Worm (Caenorhabditis elegans) whole organism, late embryonic: ENCODE measurements around the gene F31F4.11.

ENCODE experiments used
- C08G9.2 ChIP-seq: sonication (generic microtip); optimal IDR thresholded peaks from 2 replicates; lab custom pipeline; 2016; ENCODE audit warnings: mild to moderate bottlenecking, missing genetic modification characterization, moderate library complexity, missing compliant biosample characterization
- T23F11.4 ChIP-seq: fragments of 200-800 bp; sonication (Bioruptor generic); optimal IDR thresholded peaks from 2 replicates; lab custom pipeline; 2018; ENCODE audit warnings: mild to moderate bottlenecking, missing genetic modification characterization, missing compliant biosample characterization
- Y22D7AL.16 ChIP-seq: sonication (generic microtip); optimal IDR thresholded peaks from 2 replicates; lab custom pipeline; 2016; ENCODE audit warnings: missing genetic modification characterization, missing compliant biosample characterization
- ama-1 ChIP-seq: fragments of 150-350 bp; optimal IDR thresholded peaks from 2 replicates; lab custom pipeline; 2014
- ceh-14 ChIP-seq: sonication (generic microtip); optimal IDR thresholded peaks from 2 replicates; lab custom pipeline; 2016; ENCODE audit warnings: missing genotype, missing genetic modification characterization, missing compliant biosample characterization
- ceh-19 ChIP-seq: fragments of 200-800 bp; sonication (Bioruptor generic); optimal IDR thresholded peaks from 2 replicates; lab custom pipeline; 2018; ENCODE audit warnings: mild to moderate bottlenecking, missing genetic modification characterization, missing compliant biosample characterization
- ceh-22 ChIP-seq: sonication (generic microtip); optimal IDR thresholded peaks from 2 replicates; lab custom pipeline; 2017; ENCODE audit warnings: missing biosample characterization, missing genetic modification characterization
- ceh-30 ChIP-seq: fragments of 150-350 bp; optimal IDR thresholded peaks from 2 replicates; lab custom pipeline; 2014; ENCODE audit warnings: missing biosample characterization, missing genetic modification characterization
- ceh-31 ChIP-seq: sonication (generic microtip); optimal IDR thresholded peaks from 2 replicates; lab custom pipeline; 2016; ENCODE audit warnings: missing genetic modification characterization, missing compliant biosample characterization
- ceh-45 ChIP-seq: fragments of 200-800 bp; sonication (Bioruptor generic); IDR thresholded peaks from 2 replicates; pipeline ENCODE4 v1.3.6; 2022; ENCODE audit warnings: missing genetic modification reagents, missing genetic modification characterization, missing compliant biosample characterization
- ceh-48 ChIP-seq: sonication (generic microtip); optimal IDR thresholded peaks from 2 replicates; lab custom pipeline; 2016; ENCODE audit warnings: missing genetic modification characterization, inconsistent platforms, missing compliant biosample characterization
- ceh-6 ChIP-seq: fragments of 200-800 bp; sonication (Bioruptor generic); optimal IDR thresholded peaks from 2 replicates; lab custom pipeline; 2018; ENCODE audit warnings: mild to moderate bottlenecking, missing genetic modification characterization, missing compliant biosample characterization
- dve-1 ChIP-seq: sonication (generic microtip); optimal IDR thresholded peaks from 2 replicates; lab custom pipeline; 2017; ENCODE audit warnings: antibody characterized with exemption, mild to moderate bottlenecking, missing genetic modification characterization, missing compliant biosample characterization
- elt-2 ChIP-seq: sonication (generic microtip); optimal IDR thresholded peaks from 2 replicates; lab custom pipeline; 2016; ENCODE audit warnings: missing genetic modification reagents, missing genetic modification characterization, missing compliant biosample characterization
- ets-4 ChIP-seq: sonication (generic microtip); optimal IDR thresholded peaks from 2 replicates; lab custom pipeline; 2016; ENCODE audit warnings: missing genetic modification characterization, missing compliant biosample characterization
- eyg-1 ChIP-seq: sonication (generic microtip); optimal IDR thresholded peaks from 2 replicates; lab custom pipeline; 2016; ENCODE audit warnings: missing genotype, missing genetic modification characterization, missing compliant biosample characterization
- fax-1 ChIP-seq: sonication (generic microtip); optimal IDR thresholded peaks from 2 replicates; lab custom pipeline; 2016; ENCODE audit warnings: missing genotype, missing genetic modification characterization, missing compliant biosample characterization
- fkh-10 ChIP-seq: fragments of 150-350 bp; optimal IDR thresholded peaks from 2 replicates; lab custom pipeline; 2014; ENCODE audit warnings: missing biosample characterization, missing genetic modification reagents, missing genetic modification characterization
- hlh-13 ChIP-seq: fragments of 200-800 bp; sonication (Bioruptor generic); optimal IDR thresholded peaks from 2 replicates; lab custom pipeline; 2018; ENCODE audit warnings: mild to moderate bottlenecking, missing genetic modification characterization, missing compliant biosample characterization
- hlh-15 ChIP-seq: sonication (generic microtip); optimal IDR thresholded peaks from 2 replicates; lab custom pipeline; 2016; ENCODE audit warnings: missing genetic modification characterization, missing compliant biosample characterization
- hlh-30 ChIP-seq: sonication (generic microtip); optimal IDR thresholded peaks from 2 replicates; lab custom pipeline; 2017; ENCODE audit warnings: antibody characterized with exemption, missing genetic modification characterization, missing compliant biosample characterization; ENCODE audit not compliant: insufficient read depth
- hlh-6 ChIP-seq: sonication (generic microtip); optimal IDR thresholded peaks from 2 replicates; lab custom pipeline; 2016; ENCODE audit warnings: missing genotype, missing genetic modification characterization, missing compliant biosample characterization
- lin-11 ChIP-seq: fragments of 200-800 bp; sonication (Bioruptor generic); optimal IDR thresholded peaks from 2 replicates; lab custom pipeline; 2018; ENCODE audit warnings: mild to moderate bottlenecking, missing genetic modification characterization, missing compliant biosample characterization
- madf-2 ChIP-seq: sonication (generic microtip); optimal IDR thresholded peaks from 2 replicates; lab custom pipeline; 2017; ENCODE audit warnings: missing genetic modification characterization, missing compliant biosample characterization
- nfya-1 ChIP-seq: sonication (generic microtip); optimal IDR thresholded peaks from 2 replicates; lab custom pipeline; 2017; ENCODE audit warnings: missing genetic modification characterization, mild to moderate bottlenecking, missing compliant biosample characterization, antibody characterized with exemption, moderate library complexity
- nhr-11 ChIP-seq: fragments of 150-350 bp; optimal IDR thresholded peaks from 2 replicates; lab custom pipeline; 2014; ENCODE audit warnings: missing biosample characterization, missing genetic modification characterization
- nhr-232 ChIP-seq: sonication (generic microtip); optimal IDR thresholded peaks from 2 replicates; lab custom pipeline; 2016; ENCODE audit warnings: missing genetic modification characterization, missing compliant biosample characterization
- pag-3 ChIP-seq: sonication (generic microtip); optimal IDR thresholded peaks from 2 replicates; lab custom pipeline; 2016; ENCODE audit warnings: missing compliant biosample characterization, missing genetic modification characterization, borderline replicate concordance
- pat-9 ChIP-seq: fragments of 200-800 bp; sonication (Bioruptor generic); optimal IDR thresholded peaks from 2 replicates; lab custom pipeline; 2018; ENCODE audit warnings: mild to moderate bottlenecking, missing genetic modification characterization, moderate library complexity, missing compliant biosample characterization
- pha-2 ChIP-seq: sonication (generic microtip); optimal IDR thresholded peaks from 2 replicates; lab custom pipeline; 2017; ENCODE audit warnings: mild to moderate bottlenecking, missing genetic modification characterization, missing compliant biosample characterization
- pqm-1 ChIP-seq: sonication (generic microtip); optimal IDR thresholded peaks from 2 replicates; lab custom pipeline; 2016; ENCODE audit warnings: missing genetic modification characterization, missing compliant biosample characterization
- sox-2 ChIP-seq: fragments of 200-800 bp; sonication (Bioruptor generic); IDR thresholded peaks from 2 replicates; pipeline ENCODE4 v1.3.6; 2022; ENCODE audit warnings: missing genetic modification reagents, missing genetic modification characterization, missing compliant biosample characterization
- tbx-7 ChIP-seq: sonication (generic microtip); optimal IDR thresholded peaks from 2 replicates; lab custom pipeline; 2016; ENCODE audit warnings: missing genotype, missing genetic modification characterization, missing compliant biosample characterization
- unc-86 ChIP-seq: sonication (generic microtip); optimal IDR thresholded peaks from 2 replicates; lab custom pipeline; 2016; ENCODE audit warnings: missing genetic modification characterization, missing compliant biosample characterization
- zip-5 ChIP-seq: sonication (generic microtip); optimal IDR thresholded peaks from 2 replicates; lab custom pipeline; 2016; ENCODE audit warnings: missing genetic modification characterization, missing compliant biosample characterization
- ztf-16 ChIP-seq: sonication (generic microtip); optimal IDR thresholded peaks from 2 replicates; lab custom pipeline; 2017; ENCODE audit warnings: missing genetic modification characterization, missing compliant biosample characterization

The F31F4.11 gene

ce11 chrV:706918-707317 is 42.7 kb upstream of the F31F4.11 start, which contains the start of gene srbc-38:
Gene srbc-38, plus strand, starts transcription at chrV:707218.
- TF ChIP-seq fax-1 (tag; lab: Kevin White, UChicago) (no peak), hlh-6 (no peak), Y22D7AL.16 (tag; lab: Kevin White, UChicago) (no peak), fkh-10 (GFP tag; lab: Kevin White, UChicago) (no peak), eyg-1 (tag; lab: Kevin White, UChicago) (no peak), ceh-30 (no peak), tbx-7 (tag; lab: Kevin White, UChicago) (no peak), dve-1 (tag; lab: Kevin White, UChicago) (no peak), nhr-11 (tag; lab: Kevin White, UChicago) (no peak), T23F11.4 (GFP tag; lab: Kevin White, UChicago) (no peak), sox-2 (GFP tag; lab: Robert Waterston, UW) (no peak), ceh-14 (tag; lab: Kevin White, UChicago) (no peak)

DNA sequence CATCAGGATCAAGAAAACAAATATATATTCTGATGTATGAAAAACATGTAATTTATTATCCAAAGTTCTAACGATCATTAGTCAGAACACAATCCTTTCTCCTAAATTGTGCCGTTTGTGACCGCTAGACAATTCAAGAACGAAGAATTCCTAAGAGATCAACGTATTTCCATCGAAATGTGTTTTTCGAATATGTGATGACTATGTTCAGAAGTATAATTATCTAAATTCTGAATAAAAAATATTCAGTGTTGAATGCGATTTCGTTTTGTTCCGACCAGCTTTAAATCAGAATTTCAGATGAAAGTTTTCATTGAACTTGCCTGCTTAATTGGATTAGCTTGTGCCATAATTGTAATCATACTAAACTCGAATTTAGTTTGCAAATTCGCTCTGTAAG is 38.0 kb upstream of the F31F4.11 start, which contains the start of gene srbc-37:
TSS of gene srbc-37 (plus strand) at position 301 of the 400 bp plus-strand sequence.
- no peak for TF ChIP-seq fkh-10 (GFP tag; lab: Kevin White, UChicago)
- TF ChIP-seq hlh-13 (GFP tag; lab: Kevin White, UChicago): no peak
- no peak for TF ChIP-seq elt-2 (tag; lab: Kevin White, UChicago)
- TF ChIP-seq ceh-14 (tag; lab: Kevin White, UChicago): no peak
- no peak for TF ChIP-seq ceh-48 (tag; lab: Kevin White, UChicago)
- TF ChIP-seq unc-86: no peak
- no peak for TF ChIP-seq zip-5 (tag; lab: Kevin White, UChicago)
- no peak for TF ChIP-seq ets-4 (tag; lab: Kevin White, UChicago)
- TF ChIP-seq nhr-232 (tag; lab: Kevin White, UChicago): no peak
- no peak for TF ChIP-seq hlh-30
- no peak for TF ChIP-seq ceh-6 (GFP tag; lab: Kevin White, UChicago)
- TF ChIP-seq hlh-6: no peak
- TF ChIP-seq ceh-22: no peak
- no peak for TF ChIP-seq ama-1 (lab: Kevin White, UChicago)
- TF ChIP-seq pqm-1: no peak
- no peak for TF ChIP-seq pha-2

DNA sequence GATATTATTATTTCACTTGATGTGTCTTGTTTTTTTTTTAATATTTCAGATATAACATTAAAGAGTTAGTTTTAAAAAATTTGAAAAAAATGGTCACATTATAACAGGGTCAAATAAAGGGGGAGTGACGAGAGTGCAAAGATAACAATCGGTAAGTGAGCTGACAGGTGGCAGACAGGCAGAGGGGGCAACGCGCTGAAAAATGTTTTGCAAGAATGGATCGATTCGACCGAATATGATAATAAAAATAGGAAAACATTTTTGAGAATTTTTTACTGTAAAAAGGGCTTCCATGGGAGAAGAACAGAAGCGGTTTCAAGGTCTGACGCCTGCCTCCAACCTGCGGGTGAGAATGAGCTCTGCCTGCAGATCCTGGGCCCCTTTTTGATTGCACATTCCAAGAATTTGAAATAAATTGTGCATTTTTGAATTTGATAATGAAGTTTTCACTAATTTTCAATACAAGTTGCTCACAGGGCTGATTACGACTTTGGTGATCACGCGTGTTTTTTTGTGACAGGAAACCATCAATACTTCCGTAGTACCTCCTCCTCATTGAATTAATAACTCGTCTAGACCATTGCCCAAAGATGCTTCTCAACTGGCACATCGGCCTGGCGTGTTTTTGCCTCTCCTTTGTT is 35.4 kb upstream of the F31F4.11 start, which contains the start of the genes ugt-29 and srx-5:
TSS of gene ugt-29 (minus strand) at position 101 of the 641 bp plus-strand sequence.
TSS of gene srx-5 (plus strand) at position 591 of the 641 bp plus-strand sequence.
- TF ChIP-seq C08G9.2: no peak
- no peak for TF ChIP-seq hlh-13 (GFP tag; lab: Kevin White, UChicago)
- TF ChIP-seq madf-2: no peak
- no peak for TF ChIP-seq pag-3 (tag; lab: Kevin White, UChicago)

ce11 chrV:699051-699450 is 34.8 kb upstream of the F31F4.11 start:
- no peak for TF ChIP-seq ceh-45 (GFP tag; lab: Robert Waterston, UW)
- no peak for TF ChIP-seq hlh-15
- no peak for TF ChIP-seq ztf-16 (tag; lab: Kevin White, UChicago)
- TF ChIP-seq pat-9 (tag; lab: Kevin White, UChicago): no peak
- TF ChIP-seq pqm-1: no peak
- no peak for TF ChIP-seq ceh-31 (tag; lab: Kevin White, UChicago)
- TF ChIP-seq lin-11 (tag; lab: Kevin White, UChicago): no peak
- TF ChIP-seq ceh-19: no peak
- no peak for TF ChIP-seq pha-2
- no peak for TF ChIP-seq hlh-6

DNA sequence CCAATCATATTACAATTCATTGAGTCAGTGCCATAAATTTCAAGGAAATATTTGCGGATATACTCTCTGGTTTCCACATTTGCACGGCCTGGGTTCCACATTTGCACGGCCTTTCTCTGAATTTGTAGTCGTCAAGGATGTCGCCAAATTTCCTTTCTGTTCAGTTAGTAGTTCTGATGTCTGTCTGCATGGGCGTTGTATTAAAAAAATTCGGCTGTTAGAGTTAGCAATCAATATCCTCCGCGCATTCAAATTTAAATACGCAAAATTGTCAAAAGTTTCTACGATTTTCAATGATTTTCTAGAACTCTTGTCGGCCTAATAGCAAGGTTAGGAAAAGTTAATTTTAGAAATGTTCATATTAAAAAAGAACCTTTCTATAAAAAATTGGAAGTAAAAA is 31.7 kb upstream of the F31F4.11 start, which contains the start of gene srj-52:
TSS of gene srj-52 (minus strand) at position 101 of the 400 bp plus-strand sequence.
- TF ChIP-seq ceh-30 (no peak), ceh-6 (GFP tag; lab: Kevin White, UChicago) (no peak), nfya-1 (tag; lab: Kevin White, UChicago) (no peak)
